Worm (Caenorhabditis elegans) whole organism, L2 larva: ENCODE results near the gene ipla-1.

Source experiments
- dmd-4 ChIP-seq: sonication (generic microtip); optimal IDR thresholded peaks from 2 replicates; lab custom pipeline; 2017; ENCODE audit warnings: missing biosample characterization, missing genetic modification characterization
- mab-5 ChIP-seq: fragments of 150-350 bp; optimal IDR thresholded peaks from 2 replicates; lab custom pipeline; 2014; ENCODE audit warnings: missing biosample characterization, missing genetic modification characterization
- mdl-1 ChIP-seq, 2 experiments: fragments of 150-350 bp in 1 of 2; sonication (generic microtip) in 1 of 2; optimal IDR thresholded peaks; 2 replicates each; lab custom pipeline; 2017; ENCODE audit warnings: missing biosample characterization in 2 of 2, missing genetic modification characterization in 2 of 2
- snpc-4 ChIP-seq: fragments of 150-350 bp; optimal IDR thresholded peaks from 2 replicates; lab custom pipeline; 2014; ENCODE audit warnings: missing biosample characterization, missing genetic modification characterization
- unc-39 ChIP-seq: fragments of 150-350 bp; optimal IDR thresholded peaks from 2 replicates; lab custom pipeline; 2014; ENCODE audit warnings: missing biosample characterization, missing genetic modification characterization

DNA sequence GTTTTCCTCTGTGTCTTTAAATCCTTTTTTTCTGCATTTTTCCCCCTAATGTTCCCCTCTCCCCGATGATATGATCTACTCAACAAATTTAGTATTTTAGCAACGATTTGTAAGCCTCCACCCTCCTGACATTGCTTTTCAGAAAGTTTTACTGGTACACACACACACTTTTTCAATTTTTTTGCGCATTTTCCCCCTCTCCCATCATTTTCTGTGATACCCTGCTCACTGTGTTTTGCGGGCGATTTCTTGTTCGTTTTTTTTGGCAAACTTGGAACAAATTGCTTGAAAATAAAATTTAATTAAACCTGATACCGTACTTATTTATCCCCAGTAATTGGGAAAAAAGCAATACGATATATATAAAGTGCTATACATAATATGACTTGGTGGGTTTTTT lies 10.5 kb downstream of the ipla-1 start:
- no peak for TF ChIP-seq mdl-1 (tag; optimal IDR thresholded peaks at IDR 0.05; lab: Kevin White, UChicago)
- TF ChIP-seq snpc-4 (tag; lab: Kevin White, UChicago): no peak
- TF ChIP-seq unc-39 (tag; lab: Kevin White, UChicago): no peak
- no peak for TF ChIP-seq mab-5 (tag; lab: Kevin White, UChicago)
- TF ChIP-seq dmd-4 (tag; lab: Kevin White, UChicago): no peak
